Fruit fly (Drosophila melanogaster): ENCODE data around the gene Nup37.

Gene Nup37

DNA sequence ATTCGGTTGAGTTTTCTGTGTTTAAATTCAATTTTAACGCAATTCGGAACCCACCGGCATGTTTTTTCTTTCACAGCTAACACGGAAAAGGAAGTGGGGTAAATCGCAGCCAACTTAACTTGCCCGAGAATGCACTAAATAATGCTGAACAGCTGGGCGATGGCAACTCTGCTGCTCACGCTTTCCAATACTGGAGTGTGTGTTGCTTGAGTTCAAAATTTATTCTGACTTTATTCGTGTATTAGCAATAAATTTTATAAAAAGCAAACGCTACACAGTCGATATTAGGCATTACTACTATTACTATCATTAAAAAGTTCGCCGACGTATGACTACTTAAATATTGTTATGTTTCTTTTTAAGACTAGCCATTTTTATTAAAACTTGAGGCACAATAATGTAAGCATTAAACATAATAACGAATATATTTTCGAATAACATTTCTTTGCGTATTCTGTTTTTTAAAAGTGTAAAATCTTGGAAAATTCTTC, at the start of gene Nup37, which contains the start of gene RpS27:
Gene Nup37, plus strand, starts transcription at position 280 of the 491 bp plus-strand sequence.
Gene RpS27, minus strand, starts transcription at position 136 of the 491 bp plus-strand sequence.
- TF ChIP-seq Met (GFP tag; optimal IDR thresholded peaks at IDR 0.05) = peak; percentile 96
- TF ChIP-seq Lpt (GFP tag; optimal IDR thresholded peaks at IDR 0.05) = no peak
- peak; percentile 89 for TF ChIP-seq CG8632 (GFP tag; optimal IDR thresholded peaks at IDR 0.05)
- peak; percentile 75 for TF ChIP-seq CG32006 (GFP tag; optimal IDR thresholded peaks at IDR 0.05)
- peak; percentile 96 for TF ChIP-seq net (GFP tag; optimal IDR thresholded peaks at IDR 0.05)
- TF ChIP-seq eg (GFP tag; IDR thresholded peaks at IDR 0.05) = peak; percentile 93
- TF ChIP-seq pdm3 (GFP tag; optimal IDR thresholded peaks at IDR 0.05) = peak; percentile 94
- TF ChIP-seq OdsH (GFP tag; optimal IDR thresholded peaks at IDR 0.05) = peak; percentile 92
- TF ChIP-seq Smox (GFP tag; optimal IDR thresholded peaks at IDR 0.05) = peak; percentile 91
- TF ChIP-seq spab (GFP tag; optimal IDR thresholded peaks at IDR 0.05) = peak; percentile 76
- peak; percentile 57; the same call in 2 of the 3 replicates for TF ChIP-seq CG8119 (GFP tag; IDR thresholded peaks at IDR 0.05)
- peak; percentile 94 for TF ChIP-seq CG9139 (GFP tag; optimal IDR thresholded peaks at IDR 0.05)
- TF ChIP-seq CG11902 (GFP tag; optimal IDR thresholded peaks at IDR 0.05) = peak; percentile 93
- peak; percentile 90 for TF ChIP-seq fd59A (GFP tag; optimal IDR thresholded peaks at IDR 0.05)
- TF ChIP-seq Ets96B (tag; optimal IDR thresholded peaks at IDR 0.05) = peak; percentile 70
- no peak for TF ChIP-seq Eip93F (GFP tag; optimal IDR thresholded peaks at IDR 0.05)
- TF ChIP-seq CG34406 (GFP tag; optimal IDR thresholded peaks at IDR 0.05) = peak; percentile 92
- TF ChIP-seq CG10631 (GFP tag; optimal IDR thresholded peaks at IDR 0.05) = peak; percentile 88
- no peak for TF ChIP-seq CG6276 (GFP tag; optimal IDR thresholded peaks at IDR 0.05)
- peak; percentile 77 for TF ChIP-seq Gug (GFP tag; IDR thresholded peaks at IDR 0.05)
- TF ChIP-seq CG3919 (GFP tag; optimal IDR thresholded peaks at IDR 0.05) = peak; percentile 98
- peak; percentile 89 for TF ChIP-seq fd85E (GFP tag; optimal IDR thresholded peaks at IDR 0.05)
- TF ChIP-seq Blimp-1 (GFP tag; optimal IDR thresholded peaks at IDR 0.05) = peak; percentile 90
- TF ChIP-seq CG15336 (GFP tag; IDR thresholded peaks at IDR 0.05) = 0 out of 2 replicates have a peak, but pooled peaks have one; percentile 24
- TF ChIP-seq CG6854 (GFP tag; optimal IDR thresholded peaks at IDR 0.05) = peak; percentile 98
- peak; percentile 74 for TF ChIP-seq dsx (GFP tag; optimal IDR thresholded peaks at IDR 0.05; ENCODE audit: poor library complexity, severe bottlenecking)
- TF ChIP-seq CG11294 (GFP tag; IDR thresholded peaks at IDR 0.05) = peak; percentile 77
- peak; percentile 94 for TF ChIP-seq CG16779 (tag; optimal IDR thresholded peaks at IDR 0.05)
- peak; percentile 98 for TF ChIP-seq lz (GFP tag; optimal IDR thresholded peaks at IDR 0.05)
- TF ChIP-seq CG7368 (GFP tag; optimal IDR thresholded peaks at IDR 0.05) = peak; percentile 96
- TF ChIP-seq CG3032 (tag; optimal IDR thresholded peaks at IDR 0.05) = peak; percentile 88
- peak; percentile 97 for TF ChIP-seq Eip78C (GFP tag)
- peak; percentile 98 for TF ChIP-seq esn (GFP tag; optimal IDR thresholded peaks at IDR 0.05)
- peak; percentile 96 for TF ChIP-seq Eip75B (GFP tag; optimal IDR thresholded peaks at IDR 0.05)
- TF ChIP-seq Hr39 (GFP tag; optimal IDR thresholded peaks at IDR 0.05) = peak; percentile 97
- TF ChIP-seq fkh (GFP tag; optimal IDR thresholded peaks at IDR 0.05) = peak; percentile 94
- no peak for TF ChIP-seq CG4318 (GFP tag; optimal IDR thresholded peaks at IDR 0.05)
- peak; percentile 93 for TF ChIP-seq achi (GFP tag; optimal IDR thresholded peaks at IDR 0.05)
- TF ChIP-seq vri (GFP tag; optimal IDR thresholded peaks at IDR 0.05) = peak; percentile 96
- TF ChIP-seq CG11762 (GFP tag; optimal IDR thresholded peaks at IDR 0.05; ENCODE audit: insufficient read depth) = peak; percentile 88
- TF ChIP-seq salr (GFP tag; optimal IDR thresholded peaks at IDR 0.05) = peak in 1 of 2 experiments; percentile 98
- no peak for TF ChIP-seq svp (GFP tag)
- TF ChIP-seq topi (GFP tag; optimal IDR thresholded peaks at IDR 0.05) = peak; percentile 95
- TF ChIP-seq CG8319 (GFP tag; optimal IDR thresholded peaks at IDR 0.05) = peak; percentile 95
- TF ChIP-seq acj6 (GFP tag; optimal IDR thresholded peaks at IDR 0.05) = peak; percentile 92
- peak; percentile 89 for TF ChIP-seq Ets21C (GFP tag; optimal IDR thresholded peaks at IDR 0.05)
- TF ChIP-seq CG6808 (GFP tag; optimal IDR thresholded peaks at IDR 0.05) = peak; percentile 90
- TF ChIP-seq Hr38 (GFP tag; optimal IDR thresholded peaks at IDR 0.05) = no peak
- TF ChIP-seq Sox102F (GFP tag; optimal IDR thresholded peaks at IDR 0.05) = peak; percentile 95
- peak; percentile 90 for TF ChIP-seq CG1621 (tag; optimal IDR thresholded peaks at IDR 0.05)
- TF ChIP-seq CG10669 (GFP tag; optimal IDR thresholded peaks at IDR 0.05) = peak; percentile 87
- TF ChIP-seq CG31627 (GFP tag; optimal IDR thresholded peaks at IDR 0.05) = peak; percentile 97
